Worm (Caenorhabditis elegans): ENCODE data around the gene arl-5.

The arl-5 gene

ce11 chrIII:9861470-9862342 is 38.7 kb downstream of the arl-5 start (continued):
- TF ChIP-seq pax-3 (tag; optimal IDR thresholded peaks at IDR 0.05): peak; percentile 37
- no peak for TF ChIP-seq unc-62 (GFP tag; optimal IDR thresholded peaks at IDR 0.05)
- no peak for TF ChIP-seq nhr-84 (tag; optimal IDR thresholded peaks at IDR 0.05)
- peak; percentile 30 for TF ChIP-seq nhr-77 (tag; optimal IDR thresholded peaks at IDR 0.05)
- TF ChIP-seq zag-1 (tag; optimal IDR thresholded peaks at IDR 0.05): no peak
- TF ChIP-seq nhr-47 (tag; optimal IDR thresholded peaks at IDR 0.05): peak; percentile 77
- TF ChIP-seq nhr-20 (tag; optimal IDR thresholded peaks at IDR 0.05): peak; percentile 53
- TF ChIP-seq irx-1 (tag; optimal IDR thresholded peaks at IDR 0.05): peak; percentile 46
- TF ChIP-seq lin-14 (GFP tag; optimal IDR thresholded peaks at IDR 0.05): peak; percentile 54
- TF ChIP-seq lin-39 (tag; optimal IDR thresholded peaks at IDR 0.05): no peak
- TF ChIP-seq nhr-11 (tag; optimal IDR thresholded peaks at IDR 0.05): peak; percentile 8
- no peak for TF ChIP-seq nhr-12 (tag; optimal IDR thresholded peaks at IDR 0.05)
- peak; percentile 47 to 53 for TF ChIP-seq efl-1 (optimal IDR thresholded peaks at IDR 0.05)
- peak; percentile 22 to 85 for TF ChIP-seq efl-1 (GFP tag; optimal IDR thresholded peaks at IDR 0.05 in 1 of 2)
- TF ChIP-seq ama-1 (optimal IDR thresholded peaks at IDR 0.05): no peak
- peak; percentile 43 for TF ChIP-seq tbx-2 (tag; optimal IDR thresholded peaks at IDR 0.05)
- TF ChIP-seq mep-1 (tag; optimal IDR thresholded peaks at IDR 0.05): peak; percentile 63
- TF ChIP-seq egl-27 (tag; optimal IDR thresholded peaks at IDR 0.05): no peak
- no peak for TF ChIP-seq lin-15B (tag; optimal IDR thresholded peaks at IDR 0.05)
- TF ChIP-seq mab-9 (GFP tag; IDR thresholded peaks at IDR 0.05): no peak
- peak; percentile 46 for TF ChIP-seq egl-13 (tag; optimal IDR thresholded peaks at IDR 0.05)
- TF ChIP-seq dsc-1 (tag; optimal IDR thresholded peaks at IDR 0.05): peak; percentile 74
- no peak for TF ChIP-seq ceh-88 (GFP tag; IDR thresholded peaks at IDR 0.05)
- TF ChIP-seq pag-3 (tag; optimal IDR thresholded peaks at IDR 0.05; ENCODE audit: borderline replicate concordance, insufficient read depth): no peak
- peak; percentile 44 to 67 for TF ChIP-seq lin-35 (GFP tag; optimal IDR thresholded peaks at IDR 0.05)
- no peak for TF ChIP-seq isw-1 (GFP tag; IDR thresholded peaks at IDR 0.05)
- TF ChIP-seq ceh-82 (tag; optimal IDR thresholded peaks at IDR 0.05): peak; percentile 42 to 58 (median 53)
- TF ChIP-seq lir-3 (tag; optimal IDR thresholded peaks at IDR 0.05; ENCODE audit: poor library complexity): peak; percentile 48
- TF ChIP-seq mdl-1 (tag; optimal IDR thresholded peaks at IDR 0.05): peak in 1 of 2 experiments; percentile 75
- peak; percentile 2 for TF ChIP-seq sox-4 (tag; optimal IDR thresholded peaks at IDR 0.05)
- TF ChIP-seq C04F5.9 (tag; optimal IDR thresholded peaks at IDR 0.05): no peak
- no peak for TF ChIP-seq F16B12.6 (tag; optimal IDR thresholded peaks at IDR 0.05)
- no peak for TF ChIP-seq alr-1 (tag; optimal IDR thresholded peaks at IDR 0.05; ENCODE audit: borderline replicate concordance)
- no peak for TF ChIP-seq pqm-1 (tag; optimal IDR thresholded peaks at IDR 0.05)
- peak; percentile 36 for TF ChIP-seq fos-1 (tag; optimal IDR thresholded peaks at IDR 0.05)
- peak; percentile 49 for TF ChIP-seq fkh-8 (tag; optimal IDR thresholded peaks at IDR 0.05)
- no peak for TF ChIP-seq hlh-4 (tag; optimal IDR thresholded peaks at IDR 0.05)
- TF ChIP-seq xbp-1 (tag; optimal IDR thresholded peaks at IDR 0.05): peak; percentile 52
- no peak for TF ChIP-seq vab-15 (tag; optimal IDR thresholded peaks at IDR 0.05)
- TF ChIP-seq sup-37 (GFP tag; optimal IDR thresholded peaks at IDR 0.05): no peak
- TF ChIP-seq unc-98 (GFP tag; IDR thresholded peaks at IDR 0.05): no peak
- no peak for TF ChIP-seq aha-1 (tag; optimal IDR thresholded peaks at IDR 0.05)
- TF ChIP-seq lin-13 (GFP tag; optimal IDR thresholded peaks at IDR 0.05): peak; percentile 49
- no peak for TF ChIP-seq fkh-4 (tag; optimal IDR thresholded peaks at IDR 0.05; ENCODE audit: borderline replicate concordance)
- peak; percentile 76 for TF ChIP-seq nhr-85 (tag)
- TF ChIP-seq nhr-237 (tag; optimal IDR thresholded peaks at IDR 0.05): no peak
- no peak for TF ChIP-seq snpc-4 (tag; optimal IDR thresholded peaks at IDR 0.05)
- no peak for TF ChIP-seq ces-1 (GFP tag; optimal IDR thresholded peaks at IDR 0.05)
- TF ChIP-seq tlp-1 (tag; optimal IDR thresholded peaks at IDR 0.05): no peak
- TF ChIP-seq C16A3.4 (tag; optimal IDR thresholded peaks at IDR 0.05): peak; percentile 63
- peak; percentile 37 for TF ChIP-seq unc-86 (tag; optimal IDR thresholded peaks at IDR 0.05)
- peak; percentile 79 for TF ChIP-seq rnt-1 (tag; optimal IDR thresholded peaks at IDR 0.05)
